Worm (Caenorhabditis elegans): ENCODE data around the gene F31F4.1.

F31F4.1 gene

DNA sequence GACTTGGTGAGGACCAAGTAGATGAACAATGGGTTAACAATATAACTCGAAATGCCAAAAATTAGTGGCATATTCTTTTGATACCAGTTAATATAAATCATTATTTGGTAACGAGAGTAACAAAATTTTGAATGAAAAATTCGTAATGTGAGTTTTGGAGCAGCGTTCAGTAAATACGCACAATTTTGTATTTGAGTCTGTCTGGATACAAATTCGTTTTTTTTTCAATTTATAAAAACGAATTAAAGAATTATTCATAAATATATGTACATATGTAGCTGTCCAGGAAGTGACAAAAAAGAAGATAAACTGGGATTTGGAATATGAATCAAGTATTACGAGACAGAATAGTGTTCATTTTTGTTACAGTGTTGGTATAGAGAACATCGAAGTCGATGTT, 30.9 kb upstream of the F31F4.1 start, which contains the start of gene srj-5:
Gene srj-5, minus strand, starts transcription at position 101 of the 400 bp plus-strand sequence.
- TF ChIP-seq scrt-1 (GFP tag; IDR thresholded peaks at IDR 0.05) (no peak), F13C5.2 (tag; optimal IDR thresholded peaks at IDR 0.05) (no peak), ceh-13 (GFP tag; optimal IDR thresholded peaks at IDR 0.05) (no peak), tra-4 (tag; optimal IDR thresholded peaks at IDR 0.05) (no peak), tbx-11 (GFP tag; IDR thresholded peaks at IDR 0.05) (no peak), flt-1 (GFP tag; IDR thresholded peaks at IDR 0.05) (no peak), hmg-4 (GFP tag; optimal IDR thresholded peaks at IDR 0.05) (no peak), tbx-37 (GFP tag; conservative IDR thresholded peaks at IDR 0.05) (no peak), ceh-36 (tag; optimal IDR thresholded peaks at IDR 0.05) (no peak), aly-1 (tag; optimal IDR thresholded peaks at IDR 0.05) (no peak), ets-7 (tag; optimal IDR thresholded peaks at IDR 0.05) (no peak), hmbx-1 (tag; optimal IDR thresholded peaks at IDR 0.05) (no peak), sea-1 (GFP tag; conservative IDR thresholded peaks at IDR 0.05) (no peak), pes-1 (GFP tag; IDR thresholded peaks at IDR 0.05) (no peak)

ce11 chrV:654402-654801, 29.5 kb upstream of the F31F4.1 start, which contains the start of gene srj-6:
Gene srj-6 (minus strand): TSS chrV:654502.
- TF ChIP-seq ets-7 (tag; optimal IDR thresholded peaks at IDR 0.05) = no peak
- TF ChIP-seq ama-1 (optimal IDR thresholded peaks at IDR 0.05) = no peak
- TF ChIP-seq sea-1 (GFP tag; conservative IDR thresholded peaks at IDR 0.05) = no peak

DNA sequence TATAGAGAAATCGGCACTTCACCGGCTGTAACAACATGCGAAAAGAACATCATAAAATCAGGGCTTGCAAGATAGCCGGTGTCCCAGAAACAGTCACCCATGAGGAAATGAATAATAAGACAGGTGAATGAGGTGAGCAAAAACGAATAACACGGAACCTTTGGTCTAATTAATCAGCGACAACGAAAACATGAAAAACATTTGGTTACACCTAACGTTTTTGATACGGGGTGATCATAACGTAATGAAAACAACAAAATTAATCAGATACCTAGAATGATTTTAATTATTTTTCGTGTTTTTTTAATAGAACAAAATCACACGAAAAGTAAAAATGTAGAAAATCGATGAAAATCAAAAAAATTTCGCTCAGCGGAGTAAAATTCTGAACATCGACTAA, 28.0 kb upstream of the F31F4.1 start, which contains the start of gene srh-245:
Gene srh-245, minus strand, starts transcription at position 101 of the 400 bp plus-strand sequence.
- TF ChIP-seq pes-1 (GFP tag; IDR thresholded peaks at IDR 0.05) = no peak
- TF ChIP-seq ama-1 (optimal IDR thresholded peaks at IDR 0.05) = no peak
- TF ChIP-seq hnd-1 (tag; optimal IDR thresholded peaks at IDR 0.05) = no peak
- TF ChIP-seq ceh-13 (GFP tag; optimal IDR thresholded peaks at IDR 0.05) = no peak
- TF ChIP-seq hmg-4 (GFP tag; optimal IDR thresholded peaks at IDR 0.05) = no peak
- no peak for TF ChIP-seq hmbx-1 (tag; optimal IDR thresholded peaks at IDR 0.05)
- no peak for TF ChIP-seq F13C5.2 (tag; optimal IDR thresholded peaks at IDR 0.05)
- TF ChIP-seq scrt-1 (GFP tag; IDR thresholded peaks at IDR 0.05) = no peak
- no peak for TF ChIP-seq tbx-37 (GFP tag; conservative IDR thresholded peaks at IDR 0.05)
- TF ChIP-seq tbx-11 (GFP tag; IDR thresholded peaks at IDR 0.05) = no peak

- TF ChIP-seq B0310.2 (tag; optimal IDR thresholded peaks at IDR 0.05) (no peak), aly-1 (tag; optimal IDR thresholded peaks at IDR 0.05) (no peak), scrt-1 (GFP tag; IDR thresholded peaks at IDR 0.05) (no peak), sea-1 (GFP tag; conservative IDR thresholded peaks at IDR 0.05) (no peak), ceh-13 (GFP tag; optimal IDR thresholded peaks at IDR 0.05) (no peak), ets-7 (tag; optimal IDR thresholded peaks at IDR 0.05) (no peak), pes-1 (GFP tag; IDR thresholded peaks at IDR 0.05) (no peak), hnd-1 (tag; optimal IDR thresholded peaks at IDR 0.05) (no peak), hmg-4 (GFP tag; optimal IDR thresholded peaks at IDR 0.05) (no peak), hmbx-1 (tag; optimal IDR thresholded peaks at IDR 0.05) (no peak), tra-4 (tag; optimal IDR thresholded peaks at IDR 0.05) (no peak), tbx-11 (GFP tag; IDR thresholded peaks at IDR 0.05) (no peak), tbx-37 (GFP tag; conservative IDR thresholded peaks at IDR 0.05) (no peak), ama-1 (optimal IDR thresholded peaks at IDR 0.05) (no peak), F13C5.2 (tag; optimal IDR thresholded peaks at IDR 0.05) (no peak), ceh-36 (tag; optimal IDR thresholded peaks at IDR 0.05) (no peak), flt-1 (GFP tag; IDR thresholded peaks at IDR 0.05) (no peak)
These were observed 26.2 kb upstream of the F31F4.1 start, which contains the start of gene srh-246 for ce11 chrV:657678-658077. Gene srh-246 (minus strand): TSS chrV:657778.

- peak; percentile 45; the same call in 1 of the 2 replicates for TF ChIP-seq tbx-11 (GFP tag; IDR thresholded peaks at IDR 0.05)
- peak; percentile 75 for TF ChIP-seq tbx-37 (GFP tag; conservative IDR thresholded peaks at IDR 0.05)
These were observed 25.7 kb upstream of the F31F4.1 start for ce11 chrV:658140-658539.

- TF ChIP-seq tbx-11 (GFP tag; IDR thresholded peaks at IDR 0.05) (no peak), sea-1 (GFP tag; conservative IDR thresholded peaks at IDR 0.05) (no peak), pes-1 (GFP tag; IDR thresholded peaks at IDR 0.05) (no peak), ceh-36 (tag; optimal IDR thresholded peaks at IDR 0.05) (no peak), hnd-1 (tag; optimal IDR thresholded peaks at IDR 0.05) (no peak), flt-1 (GFP tag; IDR thresholded peaks at IDR 0.05) (no peak), hmbx-1 (tag; optimal IDR thresholded peaks at IDR 0.05) (no peak), ceh-13 (GFP tag; optimal IDR thresholded peaks at IDR 0.05) (no peak), tbx-37 (GFP tag; conservative IDR thresholded peaks at IDR 0.05) (no peak), hmg-4 (GFP tag; optimal IDR thresholded peaks at IDR 0.05) (no peak), aly-1 (tag; optimal IDR thresholded peaks at IDR 0.05) (no peak), tra-4 (tag; optimal IDR thresholded peaks at IDR 0.05) (no peak), F13C5.2 (tag; optimal IDR thresholded peaks at IDR 0.05) (no peak), scrt-1 (GFP tag; IDR thresholded peaks at IDR 0.05) (no peak)
These were observed 23.6 kb upstream of the F31F4.1 start, which contains the start of gene F31F4.17 for ce11 chrV:660210-660609. Gene F31F4.17 (minus strand): TSS chrV:660310.

ce11 chrV:664337-664847, 19.5 kb upstream of the F31F4.1 start, which contains the start of the genes F31F4.11 and srh-266:
Gene F31F4.11 (minus strand): TSS chrV:664437.
Gene srh-266 (plus strand): TSS chrV:664797.
- TF ChIP-seq flt-1 (GFP tag; IDR thresholded peaks at IDR 0.05) (no peak), ceh-13 (GFP tag; optimal IDR thresholded peaks at IDR 0.05) (no peak), tbx-11 (GFP tag; IDR thresholded peaks at IDR 0.05) (no peak), hmbx-1 (tag; optimal IDR thresholded peaks at IDR 0.05) (no peak), sea-1 (GFP tag; conservative IDR thresholded peaks at IDR 0.05) (no peak), ama-1 (optimal IDR thresholded peaks at IDR 0.05) (no peak), ceh-36 (tag; optimal IDR thresholded peaks at IDR 0.05) (no peak), tbx-37 (GFP tag; conservative IDR thresholded peaks at IDR 0.05) (no peak), F13C5.2 (tag; optimal IDR thresholded peaks at IDR 0.05) (no peak), pes-1 (GFP tag; IDR thresholded peaks at IDR 0.05) (no peak)

DNA sequence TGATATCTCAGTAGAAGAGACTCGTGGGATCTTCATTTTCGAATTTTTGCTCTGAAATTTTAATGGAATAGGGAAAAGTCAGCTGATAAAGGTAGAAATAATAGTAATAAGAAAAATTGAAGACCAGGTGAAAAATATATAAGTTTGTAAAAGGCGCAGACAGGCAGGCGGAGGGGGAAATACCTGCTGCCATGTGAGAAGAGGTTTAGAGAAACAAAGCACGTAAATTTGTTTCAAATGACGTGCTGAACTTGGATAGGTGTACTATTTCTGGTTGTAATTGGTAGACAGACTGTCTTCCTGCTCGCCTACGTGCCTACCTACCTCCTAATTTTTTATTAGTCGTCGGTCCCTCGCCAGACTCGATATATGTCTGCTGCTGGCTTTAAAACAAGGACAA, 16.4 kb upstream of the F31F4.1 start, which contains the start of gene nhr-180:
Gene nhr-180, minus strand, starts transcription at position 52 of the 400 bp plus-strand sequence.
- TF ChIP-seq flt-1 (GFP tag; IDR thresholded peaks at IDR 0.05) (no peak), aly-1 (tag; optimal IDR thresholded peaks at IDR 0.05) (no peak), ets-7 (tag; optimal IDR thresholded peaks at IDR 0.05) (no peak), tra-4 (tag; optimal IDR thresholded peaks at IDR 0.05) (no peak), F13C5.2 (tag; optimal IDR thresholded peaks at IDR 0.05) (no peak), tbx-11 (GFP tag; IDR thresholded peaks at IDR 0.05) (no peak), ama-1 (optimal IDR thresholded peaks at IDR 0.05) (no peak), B0310.2 (tag; optimal IDR thresholded peaks at IDR 0.05) (no peak), sea-1 (GFP tag; conservative IDR thresholded peaks at IDR 0.05) (no peak), tbx-37 (GFP tag; conservative IDR thresholded peaks at IDR 0.05) (no peak), pes-1 (GFP tag; IDR thresholded peaks at IDR 0.05) (no peak), hnd-1 (tag; optimal IDR thresholded peaks at IDR 0.05) (no peak), scrt-1 (GFP tag; IDR thresholded peaks at IDR 0.05) (no peak), hmbx-1 (tag; optimal IDR thresholded peaks at IDR 0.05) (no peak), ceh-36 (tag; optimal IDR thresholded peaks at IDR 0.05) (no peak), hmg-4 (GFP tag; optimal IDR thresholded peaks at IDR 0.05) (no peak), ceh-13 (GFP tag; optimal IDR thresholded peaks at IDR 0.05) (no peak)
